Fruit fly (Drosophila melanogaster) whole organism, prepupa: ENCODE measurements around the gene kibra.

Experiments
- Blimp-1 ChIP-seq: fragments of 200-800 bp; sonication (Bioruptor generic); optimal IDR thresholded peaks from 3 replicates; lab custom pipeline; 2017; ENCODE audit warnings: missing biosample characterization, missing genetic modification characterization, mild to moderate bottlenecking, moderate library complexity, missing genetic modification reagents
- CG10631 ChIP-seq: fragments of 200-800 bp; sonication (Bioruptor generic); optimal IDR thresholded peaks from 2 replicates; lab custom pipeline; 2016; ENCODE audit warnings: missing biosample characterization, missing genetic modification characterization
- CG10669 ChIP-seq: fragments of 200-800 bp; sonication (Bioruptor generic); optimal IDR thresholded peaks from 3 replicates; lab custom pipeline; 2018; ENCODE audit warnings: missing biosample characterization, mild to moderate bottlenecking, missing genetic modification characterization, moderate library complexity
- CG11294 ChIP-seq: fragments of 200-800 bp; sonication (Bioruptor generic); IDR thresholded peaks from 2 replicates; pipeline ENCODE4 v1.3.6; 2022; ENCODE audit warnings: missing biosample characterization, missing genetic modification characterization
- CG11762 ChIP-seq: fragments of 200-800 bp; sonication (Bioruptor generic); optimal IDR thresholded peaks from 3 replicates; lab custom pipeline; 2016; ENCODE audit warnings: missing biosample characterization, missing genetic modification characterization; ENCODE audit not compliant: insufficient read depth
- CG11902 ChIP-seq: fragments of 200-800 bp; sonication (Bioruptor generic); optimal IDR thresholded peaks from 3 replicates; lab custom pipeline; 2016; ENCODE audit warnings: missing biosample characterization, missing genetic modification characterization
- CG15336 ChIP-seq: fragments of 200-800 bp; sonication (Bioruptor generic); IDR thresholded peaks from 2 replicates; pipeline ENCODE4 v1.3.6; 2022; ENCODE audit warnings: missing biosample characterization, missing genetic modification characterization
- CG1621 ChIP-seq: fragments of 200-800 bp; sonication (Bioruptor generic); optimal IDR thresholded peaks from 3 replicates; lab custom pipeline; 2018; ENCODE audit warnings: missing biosample characterization, mild to moderate bottlenecking, missing genetic modification characterization
- CG16779 ChIP-seq: fragments of 200-800 bp; sonication (Bioruptor generic); optimal IDR thresholded peaks from 3 replicates; lab custom pipeline; 2017; ENCODE audit warnings: missing biosample characterization, mild to moderate bottlenecking, missing genetic modification characterization
- CG31627 ChIP-seq: fragments of 200-800 bp; sonication (Bioruptor generic); optimal IDR thresholded peaks from 3 replicates; lab custom pipeline; 2016; ENCODE audit warnings: missing biosample characterization, missing genetic modification characterization
- CG32006 ChIP-seq: fragments of 200-800 bp; sonication (Bioruptor generic); optimal IDR thresholded peaks from 3 replicates; lab custom pipeline; 2017; ENCODE audit warnings: missing biosample characterization, mild to moderate bottlenecking, missing genetic modification characterization
- CG34406 ChIP-seq: fragments of 200-800 bp; sonication (Bioruptor generic); optimal IDR thresholded peaks from 3 replicates; lab custom pipeline; 2016; ENCODE audit warnings: missing biosample characterization, missing genetic modification characterization
- CG4318 ChIP-seq: fragments of 200-800 bp; sonication (Bioruptor generic); optimal IDR thresholded peaks from 3 replicates; lab custom pipeline; 2017; ENCODE audit warnings: missing biosample characterization, mild to moderate bottlenecking, missing genetic modification characterization
- CG6808 ChIP-seq: fragments of 200-800 bp; sonication (Bioruptor generic); optimal IDR thresholded peaks from 3 replicates; lab custom pipeline; 2017; ENCODE audit warnings: missing biosample characterization, missing genetic modification characterization, mild to moderate bottlenecking, moderate library complexity, missing genetic modification reagents
- CG6854 ChIP-seq: fragments of 200-800 bp; sonication (Bioruptor generic); optimal IDR thresholded peaks from 2 replicates; lab custom pipeline; 2017; ENCODE audit warnings: missing biosample characterization, mild to moderate bottlenecking, missing genetic modification characterization
- CG7368 ChIP-seq: fragments of 200-800 bp; sonication (Bioruptor generic); optimal IDR thresholded peaks from 3 replicates; lab custom pipeline; 2016; ENCODE audit warnings: missing biosample characterization, missing genetic modification characterization
- CG8119 ChIP-seq: fragments of 200-800 bp; sonication (Bioruptor generic); IDR thresholded peaks from 3 replicates; pipeline ENCODE4 v1.3.6; 2022; ENCODE audit warnings: missing biosample characterization, missing genetic modification characterization
- CG8319 ChIP-seq: fragments of 200-800 bp; sonication (Bioruptor generic); optimal IDR thresholded peaks from 3 replicates; lab custom pipeline; 2016; ENCODE audit warnings: missing biosample characterization, missing genetic modification characterization
- CG8632 ChIP-seq: fragments of 200-800 bp; sonication (Bioruptor generic); optimal IDR thresholded peaks from 3 replicates; lab custom pipeline; 2016; ENCODE audit warnings: missing biosample characterization, missing genetic modification characterization
- CG9139 ChIP-seq: fragments of 200-800 bp; sonication (Bioruptor generic); optimal IDR thresholded peaks from 3 replicates; lab custom pipeline; 2017; ENCODE audit warnings: missing biosample characterization, mild to moderate bottlenecking, missing genetic modification characterization
- Eip75B ChIP-seq: fragments of 200-800 bp; sonication (Bioruptor generic); optimal IDR thresholded peaks from 3 replicates; lab custom pipeline; 2016; ENCODE audit warnings: missing biosample characterization, missing genetic modification characterization
- Eip78C ChIP-seq: fragments of 200-800 bp; sonication (Bioruptor generic); peaks from one replicate; lab custom pipeline; 2016; ENCODE audit warnings: missing biosample characterization, missing genetic modification characterization
- Ets21C ChIP-seq: fragments of 200-800 bp; sonication (Bioruptor generic); optimal IDR thresholded peaks from 3 replicates; lab custom pipeline; 2016; ENCODE audit warnings: missing biosample characterization, missing genetic modification characterization
- Gug ChIP-seq: fragments of 200-800 bp; sonication (Bioruptor generic); IDR thresholded peaks from 2 replicates; pipeline ENCODE4 v1.3.6; 2022; ENCODE audit warnings: missing biosample characterization, missing genetic modification characterization
- Hr38 ChIP-seq: sonication (Bioruptor generic); optimal IDR thresholded peaks from 2 replicates; lab custom pipeline; 2016; ENCODE audit warnings: missing biosample characterization, missing genetic modification characterization
- Hr39 ChIP-seq: fragments of 200-800 bp; sonication (Bioruptor generic); optimal IDR thresholded peaks from 2 replicates; lab custom pipeline; 2016; ENCODE audit warnings: missing biosample characterization, missing genetic modification characterization
- Hr4 ChIP-seq: fragments of 200-800 bp; sonication (Bioruptor generic); optimal IDR thresholded peaks from 3 replicates; lab custom pipeline; 2016; ENCODE audit warnings: missing biosample characterization, missing genetic modification characterization
- Lpt ChIP-seq: fragments of 200-800 bp; sonication (Bioruptor generic); optimal IDR thresholded peaks from 3 replicates; lab custom pipeline; 2016; ENCODE audit warnings: missing biosample characterization, missing genetic modification characterization
- Met ChIP-seq: fragments of 200-800 bp; sonication (Bioruptor generic); optimal IDR thresholded peaks from 3 replicates; lab custom pipeline; 2016; ENCODE audit warnings: missing biosample characterization, missing genetic modification characterization
- OdsH ChIP-seq: fragments of 200-800 bp; sonication (Bioruptor generic); optimal IDR thresholded peaks from 3 replicates; lab custom pipeline; 2016; ENCODE audit warnings: missing biosample characterization, missing genetic modification characterization
- Smox ChIP-seq: fragments of 200-800 bp; sonication (Bioruptor generic); optimal IDR thresholded peaks from 3 replicates; lab custom pipeline; 2016; ENCODE audit warnings: missing biosample characterization, missing genetic modification characterization
- Sox14 ChIP-seq: fragments of 200-800 bp; sonication (Bioruptor generic); optimal IDR thresholded peaks from 3 replicates; lab custom pipeline; 2016; ENCODE audit warnings: missing biosample characterization, missing genetic modification characterization
- Sox15 ChIP-seq: fragments of 200-800 bp; sonication (Bioruptor generic); optimal IDR thresholded peaks from 3 replicates; lab custom pipeline; 2016; ENCODE audit warnings: missing biosample characterization, missing genetic modification characterization
- achi ChIP-seq: fragments of 200-800 bp; sonication (Bioruptor generic); optimal IDR thresholded peaks from 3 replicates; lab custom pipeline; 2016; ENCODE audit warnings: missing biosample characterization, missing genetic modification characterization
- dsx ChIP-seq: fragments of 200-800 bp; optimal IDR thresholded peaks from 3 replicates; lab custom pipeline; 2019; ENCODE audit warnings: missing biosample characterization, mild to moderate bottlenecking, missing genetic modification characterization, moderate library complexity; ENCODE audit not compliant: poor library complexity, severe bottlenecking
- eg ChIP-seq: fragments of 200-800 bp; sonication (Bioruptor generic); IDR thresholded peaks from 3 replicates; pipeline ENCODE4 v1.3.6; 2022; ENCODE audit warnings: missing biosample characterization, missing genetic modification characterization
- esn ChIP-seq: fragments of 200-800 bp; sonication (Bioruptor generic); optimal IDR thresholded peaks from 2 replicates; lab custom pipeline; 2016; ENCODE audit warnings: missing biosample characterization, mild to moderate bottlenecking, missing genetic modification characterization, moderate library complexity
- lz ChIP-seq: fragments of 200-800 bp; sonication (Bioruptor generic); optimal IDR thresholded peaks from 3 replicates; lab custom pipeline; 2016; ENCODE audit warnings: missing biosample characterization, missing genetic modification characterization
- pdm3 ChIP-seq: fragments of 200-800 bp; sonication (Bioruptor generic); optimal IDR thresholded peaks from 3 replicates; lab custom pipeline; 2016; ENCODE audit warnings: missing biosample characterization, missing genetic modification characterization
- salr ChIP-seq, 2 experiments: fragments of 200-800 bp; sonication (Bioruptor generic); optimal IDR thresholded peaks; 3 replicates each; lab custom pipeline; 2016 to 2018; ENCODE audit warnings: missing biosample characterization in 2 of 2, missing genetic modification characterization in 2 of 2, mild to moderate bottlenecking in 1 of 2
- spab ChIP-seq: fragments of 200-800 bp; sonication (Bioruptor generic); optimal IDR thresholded peaks from 2 replicates; lab custom pipeline; 2017; ENCODE audit warnings: missing biosample characterization, mild to moderate bottlenecking, missing genetic modification characterization, missing genetic modification reagents
- ss ChIP-seq, 2 experiments: fragments of 200-800 bp; sonication (Bioruptor generic); optimal IDR thresholded peaks; 2 replicates in 1 of 2; 3 replicates in 1 of 2; lab custom pipeline; 2017 to 2018; ENCODE audit warnings: mild to moderate bottlenecking in 2 of 2, missing biosample characterization in 2 of 2, missing genetic modification characterization in 2 of 2, moderate library complexity in 1 of 2
- svp ChIP-seq: fragments of 200-800 bp; sonication (Bioruptor generic); peaks from one replicate; lab custom pipeline; 2016; ENCODE audit warnings: missing biosample characterization, missing genetic modification characterization

Gene kibra

dm6 chr3R:14765364-14765993 is 41.4 kb upstream of the kibra start (continued):
- TF ChIP-seq CG6854 (GFP tag; lab: Kevin White, UChicago) = peak; percentile 82
- TF ChIP-seq OdsH = peak; percentile 69
- peak; percentile 23; the same call in 1 of the 2 replicates for TF ChIP-seq CG11294
- TF ChIP-seq dsx (GFP tag; lab: Kevin White, UChicago) = peak; percentile 19
- peak; percentile 42 for TF ChIP-seq CG16779
- TF ChIP-seq esn (GFP tag; lab: Kevin White, UChicago) = peak; percentile 68
- TF ChIP-seq CG32006 (GFP tag; lab: Kevin White, UChicago) = peak; percentile 71
- TF ChIP-seq Lpt (GFP tag; lab: Kevin White, UChicago) = peak; percentile 29
- peak; percentile 38 for TF ChIP-seq Ets21C (GFP tag; lab: Kevin White, UChicago)
- TF ChIP-seq CG1621 (tag; lab: Kevin White, UChicago) = peak; percentile 42
- TF ChIP-seq CG8319 (GFP tag; lab: Kevin White, UChicago) = peak; percentile 41
- peak; percentile 92 for TF ChIP-seq Eip78C (GFP tag; lab: Kevin White, UChicago)
- TF ChIP-seq Hr39 = peak; percentile 71
- TF ChIP-seq CG31627 (GFP tag; lab: Kevin White, UChicago) = peak; percentile 66
- peak; percentile 6 for TF ChIP-seq CG11902
- TF ChIP-seq CG10669 (GFP tag; lab: Kevin White, UChicago) = peak; percentile 55
- peak; percentile 84 for TF ChIP-seq Eip75B (GFP tag; lab: Kevin White, UChicago)
- peak; percentile 55 for TF ChIP-seq pdm3 (GFP tag; lab: Kevin White, UChicago)
- peak; percentile 56 for TF ChIP-seq CG34406 (GFP tag; lab: Kevin White, UChicago)
- TF ChIP-seq svp (GFP tag; lab: Kevin White, UChicago) = no peak
- peak; percentile 82 to 84 for TF ChIP-seq ss (GFP tag; optimal IDR thresholded peaks at IDR 0.05; lab: Kevin White, UChicago)
- TF ChIP-seq CG8632 (GFP tag; lab: Kevin White, UChicago) = peak; percentile 63
- TF ChIP-seq CG9139 (GFP tag; lab: Kevin White, UChicago) = peak; percentile 74
- TF ChIP-seq Sox14 (GFP tag; lab: Kevin White, UChicago) = peak; percentile 59
- TF ChIP-seq lz (GFP tag; lab: Kevin White, UChicago) = peak; percentile 51
- peak; percentile 56 for TF ChIP-seq Smox (GFP tag; lab: Kevin White, UChicago)

- TF ChIP-seq eg (no peak), Eip78C (GFP tag; lab: Kevin White, UChicago) (peak; percentile 14), achi (GFP tag; lab: Kevin White, UChicago) (no peak), svp (GFP tag; lab: Kevin White, UChicago) (peak; percentile 60), CG11294 (no peak)
Observed at dm6 chr3R:14764131-14764530, 40.1 kb upstream of the kibra start.

dm6 chr3R:14763487-14763886 is 39.4 kb upstream of the kibra start:
- TF ChIP-seq CG6808 (GFP tag; lab: Kevin White, UChicago) = no peak
- no peak for TF ChIP-seq CG8319 (GFP tag; lab: Kevin White, UChicago)
- TF ChIP-seq CG4318 (GFP tag; lab: Kevin White, UChicago) = no peak
- no peak for TF ChIP-seq CG11294
- no peak for TF ChIP-seq Sox15 (GFP tag; lab: Kevin White, UChicago)
- no peak for TF ChIP-seq ss (GFP tag; optimal IDR thresholded peaks at IDR 0.05; lab: Kevin White, UChicago)
- TF ChIP-seq CG8119 (GFP tag; lab: Robert Waterston, UW) = no peak
- TF ChIP-seq pdm3 (GFP tag; lab: Kevin White, UChicago) = no peak
- no peak for TF ChIP-seq Blimp-1

- TF ChIP-seq CG7368 (GFP tag; lab: Kevin White, UChicago) = no peak
- TF ChIP-seq Hr38 (GFP tag; lab: Kevin White, UChicago) = no peak
- no peak for TF ChIP-seq CG6854 (GFP tag; lab: Kevin White, UChicago)
- no peak for TF ChIP-seq salr (GFP tag; optimal IDR thresholded peaks at IDR 0.05; lab: Kevin White, UChicago)
- peak; percentile 12 for TF ChIP-seq pdm3 (GFP tag; lab: Kevin White, UChicago)
- TF ChIP-seq CG32006 (GFP tag; lab: Kevin White, UChicago) = peak; percentile 75
- TF ChIP-seq CG11762 (GFP tag; lab: Kevin White, UChicago) = no peak
- no peak for TF ChIP-seq CG11902
- no peak for TF ChIP-seq Met (GFP tag; lab: Kevin White, UChicago)
- TF ChIP-seq Sox15 (GFP tag; lab: Kevin White, UChicago) = no peak
- no peak for TF ChIP-seq CG9139 (GFP tag; lab: Kevin White, UChicago)
- TF ChIP-seq CG10669 (GFP tag; lab: Kevin White, UChicago) = no peak
- no peak for TF ChIP-seq lz (GFP tag; lab: Kevin White, UChicago)
- TF ChIP-seq Gug (GFP tag; lab: Robert Waterston, UW) = 0 out of 2 replicates have a peak, but pooled peaks have one; percentile 19
- TF ChIP-seq spab (GFP tag; lab: Kevin White, UChicago) = no peak
- TF ChIP-seq CG10631 (GFP tag; lab: Kevin White, UChicago) = no peak
- TF ChIP-seq Hr39 = no peak
- no peak for TF ChIP-seq CG16779
- no peak for TF ChIP-seq svp (GFP tag; lab: Kevin White, UChicago)
- peak; percentile 68 for TF ChIP-seq Hr4
- TF ChIP-seq Eip75B (GFP tag; lab: Kevin White, UChicago) = no peak
- peak; percentile 77 for TF ChIP-seq CG15336
Observed at dm6 chr3R:14761060-14761459, 37.0 kb upstream of the kibra start.
